Worm (Caenorhabditis elegans): Measurements from ENCODE around the gene hmg-4.

- TF ChIP-seq dmd-9 (GFP tag; IDR thresholded peaks at IDR 0.05), result no peak
- no peak for TF ChIP-seq skn-1 (tag; optimal IDR thresholded peaks at IDR 0.05)
- no peak for TF ChIP-seq ZK546.5 (tag; optimal IDR thresholded peaks at IDR 0.05)
- no peak for TF ChIP-seq nhr-237 (tag; optimal IDR thresholded peaks at IDR 0.05)
- no peak for TF ChIP-seq Y5F2A.4 (GFP tag; optimal IDR thresholded peaks at IDR 0.05)
- no peak for TF ChIP-seq daf-16 (GFP tag; optimal IDR thresholded peaks at IDR 0.05)
- TF ChIP-seq daf-16 (tag; optimal IDR thresholded peaks at IDR 0.05), result peak; percentile 19
- TF ChIP-seq nhr-77 (tag; optimal IDR thresholded peaks at IDR 0.05), result no peak
- TF ChIP-seq Y48G9A.11 (GFP tag; IDR thresholded peaks at IDR 0.05), result no peak
- TF ChIP-seq ceh-28 (tag; optimal IDR thresholded peaks at IDR 0.05), result no peak
- TF ChIP-seq egl-43 (GFP tag; IDR thresholded peaks at IDR 0.05), result no peak
These were observed 24.0 kb downstream of the hmg-4 start, which contains the start of gene F08F8.10 for ce11 chrIII:7357356-7357755.

All from whole organism, L4 larva.